Worm (Caenorhabditis elegans): ENCODE results near the gene arx-3.

The arx-3 gene

DNA sequence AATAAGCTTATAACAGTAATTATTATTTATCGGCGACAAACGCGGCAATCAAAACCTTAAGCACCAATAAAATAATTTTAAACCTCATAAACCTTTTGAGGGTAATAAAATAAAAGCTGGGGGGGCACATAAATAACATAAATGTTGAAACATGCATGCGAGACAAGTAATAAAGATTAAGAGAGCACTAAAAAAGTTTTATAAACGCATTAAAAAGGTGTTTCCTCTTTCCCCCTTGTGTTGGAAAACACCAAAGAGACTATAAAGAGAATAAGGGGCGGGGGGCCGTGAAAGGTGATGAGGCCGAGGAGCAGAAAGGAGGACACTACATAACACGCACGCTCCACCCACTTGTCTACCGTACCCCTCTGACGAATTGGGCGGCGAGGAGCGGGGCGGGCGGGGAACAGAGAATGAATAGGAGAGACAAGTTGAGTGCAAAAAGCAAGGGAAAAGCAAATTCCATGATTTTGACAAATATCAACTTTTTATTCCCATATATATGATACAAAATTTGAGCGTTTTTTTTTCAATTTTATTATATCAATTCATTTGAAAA, 26.6 kb upstream of the arx-3 start:
- TF ChIP-seq hlh-30 (tag; optimal IDR thresholded peaks at IDR 0.05; ENCODE audit: insufficient read depth) (no peak), elt-2 (tag; optimal IDR thresholded peaks at IDR 0.05) (peak; percentile 14), pat-9 (tag; optimal IDR thresholded peaks at IDR 0.05) (no peak), ceh-19 (GFP tag; optimal IDR thresholded peaks at IDR 0.05) (no peak), ceh-30 (tag; optimal IDR thresholded peaks at IDR 0.05) (no peak), mec-3 (tag; optimal IDR thresholded peaks at IDR 0.05; ENCODE audit: borderline replicate concordance) (no peak), nhr-11 (tag; optimal IDR thresholded peaks at IDR 0.05) (no peak), nfya-1 (tag; optimal IDR thresholded peaks at IDR 0.05) (peak; percentile 92), syd-9 (tag; optimal IDR thresholded peaks at IDR 0.05) (no peak), tbx-2 (tag; optimal IDR thresholded peaks at IDR 0.05) (peak; percentile 2), unc-55 (GFP tag; optimal IDR thresholded peaks at IDR 0.05) (no peak), hlh-15 (tag; optimal IDR thresholded peaks at IDR 0.05) (no peak), pag-3 (tag; optimal IDR thresholded peaks at IDR 0.05; ENCODE audit: borderline replicate concordance) (no peak)

DNA sequence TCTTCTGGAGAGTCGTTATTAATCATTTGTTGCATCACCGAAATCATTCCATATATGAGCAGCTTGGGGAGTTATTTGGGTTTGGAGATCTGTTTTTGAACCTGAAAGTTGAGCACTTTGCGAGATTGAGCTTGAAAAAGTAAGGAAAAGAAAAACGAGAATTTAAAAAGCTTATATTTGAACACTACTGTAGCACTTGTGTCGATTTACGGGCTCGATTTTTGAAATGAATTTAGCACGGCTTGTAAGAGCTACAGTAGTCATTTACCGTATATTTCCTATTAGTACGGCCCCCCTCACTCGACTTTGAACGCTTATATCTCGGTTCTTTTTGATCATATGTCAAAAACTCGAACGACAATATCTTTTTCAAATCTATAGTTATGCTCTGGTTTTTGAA, 26.0 kb upstream of the arx-3 start, which contains the start of gene nob-1:
nob-1 (minus strand) TSS at position 101 of the 400 bp plus-strand sequence.
- no peak for TF ChIP-seq ceh-19 (GFP tag; optimal IDR thresholded peaks at IDR 0.05)

DNA sequence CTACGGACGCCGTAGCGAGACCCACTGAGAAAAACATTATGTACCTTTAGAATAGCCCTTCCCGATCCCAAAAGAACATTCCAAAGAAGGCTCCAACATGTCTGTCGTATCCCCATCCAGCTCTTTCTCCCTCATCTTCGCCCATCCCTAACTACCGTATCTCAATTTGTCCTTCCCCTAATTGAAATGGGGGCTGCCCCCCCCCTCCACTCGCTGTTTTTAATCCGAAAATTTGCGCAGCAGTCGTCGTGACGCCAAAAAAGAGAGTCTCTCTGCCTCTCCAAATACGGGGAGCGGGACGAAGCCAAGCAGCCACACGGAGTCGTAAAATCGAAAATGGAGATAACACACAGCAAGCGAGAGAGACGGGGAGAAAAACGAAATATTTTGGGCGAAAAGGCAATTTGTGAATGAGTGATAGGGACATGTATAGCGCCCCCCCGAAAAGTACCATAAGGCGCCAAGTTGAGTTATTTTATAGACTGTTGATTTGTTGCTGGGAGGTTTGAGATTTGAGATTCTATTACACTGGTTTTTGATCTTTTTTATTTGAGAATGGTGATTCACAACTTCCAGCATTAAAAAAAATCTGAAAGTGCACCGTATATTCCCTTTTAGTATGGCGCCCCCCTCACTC, 23.9 kb upstream of the arx-3 start:
- TF ChIP-seq ceh-30 (tag; optimal IDR thresholded peaks at IDR 0.05) (no peak), ceh-14 (tag; optimal IDR thresholded peaks at IDR 0.05) (peak; percentile 61), elt-2 (tag; optimal IDR thresholded peaks at IDR 0.05) (no peak), K09A11.1 (tag; optimal IDR thresholded peaks at IDR 0.05; ENCODE audit: insufficient read depth) (no peak)

DNA sequence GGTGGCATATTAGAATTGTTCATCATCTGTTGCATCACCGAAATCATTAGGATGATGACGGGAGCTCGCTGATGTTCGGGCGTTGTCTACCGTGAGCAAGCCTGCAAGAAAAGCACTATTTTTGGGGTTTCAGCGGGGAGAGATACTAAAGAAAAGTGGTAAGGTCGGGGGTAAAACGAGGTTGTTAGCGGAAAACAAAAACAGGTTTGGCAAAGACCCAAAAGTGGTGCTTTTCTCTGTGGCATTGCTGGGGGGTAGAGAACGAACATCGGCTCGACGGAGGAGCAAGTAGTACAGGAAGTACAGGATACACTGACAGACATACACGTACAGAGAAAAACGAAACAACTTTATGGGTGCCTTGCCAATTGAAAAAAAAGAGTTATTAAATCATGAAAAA, 19.2 kb upstream of the arx-3 start, which contains the start of gene php-3:
php-3 (minus strand) TSS at position 101 of the 400 bp plus-strand sequence.
- TF ChIP-seq npax-4 (tag; optimal IDR thresholded peaks at IDR 0.05) (no peak), pax-1 (tag; optimal IDR thresholded peaks at IDR 0.05) (no peak), pha-4 (tag; optimal IDR thresholded peaks at IDR 0.05) (no peak), hlh-30 (tag; optimal IDR thresholded peaks at IDR 0.05; ENCODE audit: insufficient read depth) (no peak), unc-42 (tag; optimal IDR thresholded peaks at IDR 0.05) (no peak), ama-1 (optimal IDR thresholded peaks at IDR 0.05) (no peak), ztf-16 (tag; optimal IDR thresholded peaks at IDR 0.05) (no peak), ets-4 (tag; optimal IDR thresholded peaks at IDR 0.05) (no peak), C38D4.7 (GFP tag; optimal IDR thresholded peaks at IDR 0.05) (no peak), fkh-10 (GFP tag; optimal IDR thresholded peaks at IDR 0.05) (no peak), hlh-8 (tag; optimal IDR thresholded peaks at IDR 0.05) (no peak), ceh-2 (tag; optimal IDR thresholded peaks at IDR 0.05) (no peak), ttx-3 (tag; optimal IDR thresholded peaks at IDR 0.05) (no peak), ceh-30 (tag; optimal IDR thresholded peaks at IDR 0.05) (no peak), K09A11.1 (tag; optimal IDR thresholded peaks at IDR 0.05; ENCODE audit: insufficient read depth) (no peak), sox-2 (GFP tag; IDR thresholded peaks at IDR 0.05) (no peak), sox-4 (tag; optimal IDR thresholded peaks at IDR 0.05) (no peak)

DNA sequence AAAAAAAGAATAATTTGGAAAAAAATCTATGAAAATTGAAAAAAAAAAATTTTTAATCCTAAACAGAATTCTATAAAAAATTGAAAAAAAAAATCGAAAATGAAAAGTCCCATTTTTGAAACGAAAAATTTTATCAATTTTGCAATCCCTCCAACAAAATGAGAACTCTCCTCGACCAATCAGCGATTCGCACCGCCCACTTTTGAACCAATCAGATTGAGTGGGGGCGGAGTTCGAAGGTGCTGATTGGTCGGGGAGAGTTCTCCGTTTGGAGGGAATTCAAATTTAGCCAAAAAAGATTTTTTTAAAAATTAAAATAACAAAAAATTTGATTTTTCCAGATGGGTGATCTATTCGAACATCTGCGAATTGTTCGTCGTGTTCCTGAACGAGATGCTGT, 9.5 kb upstream of the arx-3 start:
- no peak for TF ChIP-seq K02D7.2 (tag; optimal IDR thresholded peaks at IDR 0.05)
- peak; percentile 85 for TF ChIP-seq nfya-1 (tag; optimal IDR thresholded peaks at IDR 0.05)
- TF ChIP-seq npax-4 (tag; optimal IDR thresholded peaks at IDR 0.05), result no peak

DNA sequence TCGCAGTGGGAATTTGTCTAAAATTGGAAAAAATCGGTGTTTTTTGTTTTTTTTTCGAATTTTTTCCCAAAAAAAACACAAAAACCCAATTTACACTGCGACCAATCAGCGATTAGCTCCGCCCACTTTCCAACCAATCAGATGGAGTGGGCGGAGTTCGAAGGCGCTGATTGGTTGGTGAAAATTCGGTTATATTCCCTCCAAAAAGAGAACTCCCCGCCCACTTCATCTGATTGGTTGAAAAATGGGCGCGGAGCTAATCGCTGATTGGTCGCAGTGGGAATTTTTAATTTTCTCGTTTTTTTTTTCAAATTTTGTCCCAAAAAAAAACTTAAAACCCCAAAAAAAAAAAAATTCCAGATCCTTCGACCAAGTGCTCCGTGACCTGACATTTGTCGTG, 6.2 kb upstream of the arx-3 start:
- TF ChIP-seq hlh-8 (tag; optimal IDR thresholded peaks at IDR 0.05) (no peak), nfya-1 (tag; optimal IDR thresholded peaks at IDR 0.05) (peak; percentile 72)

All from whole organism, late embryonic.